Worm (Caenorhabditis elegans): ENCODE data around the gene gly-1.

gly-1 gene

DNA sequence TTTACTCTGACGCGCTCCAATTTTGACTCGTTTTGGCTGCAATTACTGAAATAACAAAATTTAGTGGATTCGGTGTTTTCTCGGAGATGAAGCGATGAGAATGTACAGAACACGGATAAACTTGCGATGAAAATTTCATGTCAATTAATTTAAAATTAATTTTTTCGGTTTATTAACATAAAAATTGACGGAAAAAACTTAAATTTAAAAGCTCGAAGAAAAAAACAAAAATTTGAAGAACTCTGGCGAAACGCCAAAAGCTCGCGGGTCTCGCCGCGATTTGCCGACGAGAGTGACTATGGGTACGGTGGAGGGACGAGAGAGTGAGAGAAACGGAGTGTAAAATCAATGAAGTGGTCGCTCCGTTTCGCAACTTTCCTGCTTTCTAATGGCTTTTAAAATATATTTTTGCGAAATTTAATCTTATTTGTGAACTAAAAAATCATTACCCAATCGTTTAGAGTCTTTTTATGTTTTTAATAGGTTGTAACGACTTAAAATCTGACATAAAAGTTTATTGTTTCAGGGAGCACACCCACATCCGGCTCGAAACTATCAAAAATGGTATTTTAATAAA is 33.2 kb downstream of the gly-1 start, which contains the start of the genes gmps-1 and cap-2 (continued):
- TF ChIP-seq ceh-2 (tag; optimal IDR thresholded peaks at IDR 0.05) (peak; percentile 2), pros-1 (tag; optimal IDR thresholded peaks at IDR 0.05) (no peak), madf-2 (tag; optimal IDR thresholded peaks at IDR 0.05) (no peak), Y22D7AL.16 (tag; optimal IDR thresholded peaks at IDR 0.05) (no peak), ztf-16 (tag; optimal IDR thresholded peaks at IDR 0.05) (peak; percentile 11), zip-5 (tag; optimal IDR thresholded peaks at IDR 0.05) (no peak), ceh-14 (tag; optimal IDR thresholded peaks at IDR 0.05) (peak; percentile 40), rnt-1 (tag; optimal IDR thresholded peaks at IDR 0.05) (peak; percentile 29), che-1 (tag; optimal IDR thresholded peaks at IDR 0.05) (no peak), sox-4 (tag; optimal IDR thresholded peaks at IDR 0.05) (no peak), C38D4.7 (GFP tag; optimal IDR thresholded peaks at IDR 0.05) (no peak), F13H6.1 (tag; optimal IDR thresholded peaks at IDR 0.05) (no peak), fkh-6 (tag; optimal IDR thresholded peaks at IDR 0.05) (no peak), ceh-34 (tag; optimal IDR thresholded peaks at IDR 0.05) (peak; percentile 71), pat-9 (tag; optimal IDR thresholded peaks at IDR 0.05) (peak; percentile 9), hlh-8 (tag; optimal IDR thresholded peaks at IDR 0.05) (peak; percentile 19), C08G9.2 (tag; optimal IDR thresholded peaks at IDR 0.05) (peak; percentile 47)

DNA sequence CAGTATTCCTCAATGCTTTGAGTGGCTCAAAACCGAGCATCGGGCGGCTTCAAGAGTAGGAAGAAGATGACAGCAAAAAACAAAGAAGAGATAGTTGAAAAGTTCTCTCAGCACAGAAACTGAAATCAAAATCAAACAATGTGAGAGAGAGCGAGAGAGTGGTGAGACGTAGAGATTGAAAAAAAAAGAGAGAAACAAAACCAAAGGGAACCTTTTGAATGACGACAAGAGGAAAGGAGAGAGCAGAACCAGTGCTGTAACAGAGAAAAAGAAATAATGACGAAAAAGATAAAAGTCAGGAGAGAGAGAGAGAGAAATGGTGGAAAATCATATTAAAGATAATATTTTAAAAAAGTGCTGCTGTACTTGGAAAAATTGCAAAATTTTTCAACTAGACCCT is 34.8 kb downstream of the gly-1 start:
- TF ChIP-seq ceh-18 (tag; optimal IDR thresholded peaks at IDR 0.05), result peak; percentile 59
- no peak for TF ChIP-seq C08G9.2 (tag; optimal IDR thresholded peaks at IDR 0.05)
- TF ChIP-seq ceh-22 (tag; optimal IDR thresholded peaks at IDR 0.05), result no peak
- TF ChIP-seq ceh-6 (GFP tag; optimal IDR thresholded peaks at IDR 0.05), result no peak
- TF ChIP-seq F13H6.1 (tag; optimal IDR thresholded peaks at IDR 0.05), result no peak

DNA sequence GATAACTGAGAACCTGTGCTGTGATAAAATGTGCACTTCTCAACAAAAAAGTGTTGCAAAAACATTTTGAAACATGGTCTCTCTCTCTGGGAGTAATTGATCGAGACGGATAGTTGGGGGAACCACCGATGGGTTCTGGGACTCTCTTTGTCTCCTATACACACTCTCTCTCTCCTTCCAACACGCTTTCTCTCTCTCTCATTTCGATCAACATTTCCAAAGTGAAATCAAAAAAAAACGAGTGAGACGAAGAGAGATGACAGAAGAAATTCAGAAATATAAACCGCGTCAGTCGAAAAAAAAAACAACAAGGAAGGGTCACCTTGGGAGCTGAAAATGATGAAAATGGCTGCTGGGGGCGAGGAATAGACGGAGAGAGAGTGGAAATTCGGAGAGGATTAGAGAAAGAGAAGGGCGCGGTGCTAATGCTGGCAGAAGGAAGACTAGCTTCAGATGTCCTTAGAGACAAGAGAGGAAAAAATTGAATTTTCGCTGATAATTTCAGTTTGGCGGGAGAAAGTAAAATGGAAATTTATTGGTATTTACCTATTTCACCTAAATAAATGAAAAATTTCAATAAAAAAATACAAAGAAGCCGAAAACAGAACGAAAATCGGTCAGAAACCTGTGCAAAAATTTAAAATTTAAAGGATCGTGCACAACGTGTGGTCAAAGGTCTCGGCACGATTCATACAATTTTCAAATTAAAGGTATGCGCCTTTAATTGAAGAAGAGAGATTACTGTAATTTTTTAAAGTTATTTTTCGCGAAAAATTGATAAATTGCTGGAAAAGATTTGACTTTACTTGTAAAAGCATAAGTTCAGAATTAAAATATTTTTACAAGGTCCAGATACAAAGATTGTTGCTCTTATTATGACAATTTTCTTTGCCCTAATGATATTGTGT is 39.0 kb downstream of the gly-1 start:
- no peak for TF ChIP-seq ztf-16 (tag; optimal IDR thresholded peaks at IDR 0.05)
- TF ChIP-seq nfya-1 (tag; optimal IDR thresholded peaks at IDR 0.05), result peak; percentile 2

DNA sequence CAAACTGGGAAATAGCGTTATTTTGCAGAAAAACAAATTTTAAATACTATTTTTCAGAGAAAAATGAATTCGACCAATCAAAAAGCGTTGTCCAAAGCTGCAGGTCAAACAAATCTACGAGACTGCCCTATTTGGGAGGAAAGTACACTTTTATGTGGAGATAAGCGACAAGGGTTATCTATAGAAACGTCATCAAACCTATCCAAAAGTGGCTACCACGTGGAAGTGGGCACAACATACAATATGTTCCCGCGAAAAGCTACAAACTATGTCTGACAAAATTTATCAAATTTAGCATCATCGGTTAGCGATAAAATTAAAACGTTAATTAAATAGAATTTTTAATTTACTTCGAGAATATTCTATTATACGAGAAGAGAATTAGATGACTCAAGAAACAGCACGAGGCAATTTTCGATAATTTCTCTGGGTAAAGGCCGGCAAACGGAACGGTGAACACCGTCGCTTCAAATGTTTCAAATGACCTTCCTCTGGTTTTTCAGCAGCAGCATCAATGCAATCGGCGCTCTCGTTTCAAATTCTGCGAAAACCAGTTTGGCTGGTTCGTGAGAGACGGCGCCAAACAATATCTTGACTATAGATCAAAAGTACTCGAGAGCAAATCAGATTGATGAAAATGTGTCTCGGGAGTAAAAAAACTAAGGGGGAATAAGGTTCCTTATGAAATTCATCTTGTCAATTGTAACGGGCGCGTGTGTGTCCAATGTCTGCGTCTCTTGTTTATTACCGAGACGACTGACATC is 40.1 kb downstream of the gly-1 start:
- TF ChIP-seq syd-9 (tag; optimal IDR thresholded peaks at IDR 0.05) (no peak), unc-42 (tag; optimal IDR thresholded peaks at IDR 0.05) (no peak), elt-2 (tag; optimal IDR thresholded peaks at IDR 0.05) (peak; percentile 60), tbx-7 (tag; optimal IDR thresholded peaks at IDR 0.05) (no peak), npax-4 (tag; optimal IDR thresholded peaks at IDR 0.05) (no peak)

DNA sequence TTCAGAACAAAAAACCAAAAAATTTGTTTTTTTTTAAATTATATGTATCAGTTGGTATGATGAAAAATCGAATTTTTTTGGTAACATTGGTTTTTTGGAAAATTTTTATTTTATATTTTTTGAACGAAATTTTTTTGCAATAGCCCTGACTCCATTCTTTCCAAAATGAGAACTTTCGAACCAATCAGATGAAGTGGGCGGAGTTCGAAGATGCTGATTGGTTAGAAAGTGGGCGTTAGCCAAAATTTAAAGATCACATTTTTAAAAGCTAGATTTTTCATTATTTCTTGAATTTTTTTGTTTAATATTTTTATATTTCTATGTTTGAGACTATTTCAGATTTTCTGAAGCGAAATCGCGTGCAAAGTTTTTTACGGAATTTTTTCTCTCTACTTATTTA is 40.7 kb downstream of the gly-1 start:
- TF ChIP-seq K02D7.2 (tag; optimal IDR thresholded peaks at IDR 0.05), result no peak
- peak; percentile 98 for TF ChIP-seq nfya-1 (tag; optimal IDR thresholded peaks at IDR 0.05)

DNA sequence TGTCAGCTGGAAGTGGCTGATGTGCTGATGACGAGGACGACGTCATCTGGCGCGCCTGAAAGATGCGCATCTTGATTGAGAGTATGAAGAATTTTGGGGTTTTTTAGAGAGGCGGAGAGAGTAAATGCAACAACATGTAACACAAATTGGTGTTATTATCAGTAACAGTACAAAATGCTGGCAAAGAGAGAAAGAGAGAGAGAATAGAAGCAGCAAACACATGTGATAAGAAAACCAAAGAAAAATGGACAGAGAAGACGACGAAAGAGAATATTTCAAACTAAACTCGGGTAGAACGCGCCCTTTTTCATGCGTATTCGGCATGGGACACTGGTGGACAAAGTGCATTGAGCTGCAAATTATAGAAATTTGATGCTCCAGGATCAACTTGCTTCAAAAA is 41.2 kb downstream of the gly-1 start, which contains the start of gene M106.3:
Gene M106.3, minus strand, starts transcription at position 70 of the 400 bp plus-strand sequence.
- TF ChIP-seq elt-2 (tag; optimal IDR thresholded peaks at IDR 0.05) (peak; percentile 15), npax-4 (tag; optimal IDR thresholded peaks at IDR 0.05) (no peak)

Data from whole organism, late embryonic.